Fruit fly (Drosophila melanogaster) whole organism, embryonic: ENCODE results near the gene Eip63F-1.

Source experiments
- CG3838 ChIP-seq: fragments of 200-800 bp; sonication (Bioruptor generic); optimal IDR thresholded peaks from 3 replicates; lab custom pipeline; 2016; ENCODE audit warnings: missing biosample characterization, missing genetic modification characterization
- Chrac-16 ChIP-seq: fragments of 200-800 bp; sonication (Bioruptor generic); optimal IDR thresholded peaks from 3 replicates; lab custom pipeline; 2016; ENCODE audit warnings: missing biosample characterization, missing genetic modification characterization
- Gug ChIP-seq: fragments of 200-800 bp; sonication (Bioruptor generic); IDR thresholded peaks from 4 replicates; pipeline ENCODE4 v1.3.6; 2022; ENCODE audit warnings: missing biosample characterization, missing genetic modification characterization
- Myb ChIP-seq: fragments of 200-800 bp; sonication (Bioruptor generic); optimal IDR thresholded peaks from 2 replicates; lab custom pipeline; 2016; ENCODE audit warnings: missing biosample characterization, missing genetic modification characterization
- Sox100B ChIP-seq: fragments of 200-800 bp; sonication (Bioruptor generic); optimal IDR thresholded peaks from 3 replicates; lab custom pipeline; 2018; ENCODE audit warnings: missing biosample characterization, mild to moderate bottlenecking, missing genetic modification characterization
- gce ChIP-seq: fragments of 200-800 bp; sonication (Bioruptor generic); IDR thresholded peaks from 3 replicates; pipeline ENCODE4 v1.3.6; 2022; ENCODE audit warnings: missing biosample characterization, missing genetic modification characterization
- phol ChIP-seq: fragments of 200-800 bp; sonication (Bioruptor generic); optimal IDR thresholded peaks from 3 replicates; lab custom pipeline; 2018; ENCODE audit warnings: missing biosample characterization, mild to moderate bottlenecking, missing genetic modification characterization, moderate library complexity

dm6 chr3L:3923631-3924274, 11.7 kb downstream of the Eip63F-1 start:
- TF ChIP-seq phol (no peak), Gug (GFP tag; lab: Robert Waterston, UW) (no peak), Myb (GFP tag; lab: Kevin White, UChicago) (no peak), gce (no peak), Chrac-16 (no peak), CG3838 (no peak), Sox100B (GFP tag; lab: Kevin White, UChicago) (no peak)
